Worm (Caenorhabditis elegans) whole organism, L1 larva: ENCODE results near the gene nhr-237.

Experiments
- C16A3.4 ChIP-seq: fragments of 150-350 bp; optimal IDR thresholded peaks from 2 replicates; lab custom pipeline; 2014; ENCODE audit warnings: missing biosample characterization, missing genetic modification characterization
- Y116A8C.19 ChIP-seq: sonication (generic microtip); optimal IDR thresholded peaks from 2 replicates; lab custom pipeline; 2016; ENCODE audit warnings: missing compliant biosample characterization, missing genetic modification characterization, borderline replicate concordance
- blmp-1 ChIP-seq: fragments of 150-350 bp; optimal IDR thresholded peaks from 2 replicates; lab custom pipeline; 2014; ENCODE audit warnings: missing biosample characterization, missing genetic modification characterization
- ceh-8 ChIP-seq: fragments of 200-800 bp; sonication (Bioruptor generic); optimal IDR thresholded peaks from 2 replicates; lab custom pipeline; 2018; ENCODE audit warnings: mild to moderate bottlenecking, missing genetic modification characterization, moderate library complexity, missing compliant biosample characterization
- ceh-82 ChIP-seq, 3 experiments: fragments of 150-350 bp in 1 of 3; sonication (generic microtip) in 2 of 3; optimal IDR thresholded peaks; 2 replicates each; lab custom pipeline; 2014 to 2017; ENCODE audit warnings: missing biosample characterization in 3 of 3, missing genetic modification characterization in 3 of 3
- ceh-88 ChIP-seq: fragments of 200-800 bp; sonication (Bioruptor generic); IDR thresholded peaks from 2 replicates; pipeline ENCODE4 v1.3.6; 2022; ENCODE audit warnings: missing genetic modification characterization, missing compliant biosample characterization
- ceh-90 ChIP-seq: sonication (generic microtip); optimal IDR thresholded peaks from 2 replicates; lab custom pipeline; 2016; ENCODE audit warnings: missing genetic modification characterization, missing compliant biosample characterization
- ces-1 ChIP-seq: fragments of 150-350 bp; optimal IDR thresholded peaks from 2 replicates; lab custom pipeline; 2014; ENCODE audit warnings: missing biosample characterization, missing genetic modification reagents, missing genetic modification characterization
- efl-1 ChIP-seq, 4 experiments: fragments of 150-350 bp; optimal IDR thresholded peaks in 3 of 4; peaks in 1 of 4; 1 replicate in 1 of 4; 2 replicates in 3 of 4; lab custom pipeline; 2014; ENCODE audit warnings: missing biosample characterization in 2 of 4, missing genetic modification characterization in 2 of 4, missing genetic modification reagents in 2 of 4
- egl-13 ChIP-seq: sonication (generic microtip); optimal IDR thresholded peaks from 2 replicates; lab custom pipeline; 2016; ENCODE audit warnings: missing genotype, missing genetic modification reagents, missing genetic modification characterization, missing compliant biosample characterization
- elt-2 ChIP-seq: sonication (generic microtip); optimal IDR thresholded peaks from 2 replicates; lab custom pipeline; 2016; ENCODE audit warnings: missing genetic modification characterization, mild to moderate bottlenecking, inconsistent platforms, missing compliant biosample characterization, missing genetic modification reagents
- ets-5 ChIP-seq: fragments of 200-800 bp; sonication (Bioruptor generic); IDR thresholded peaks from 2 replicates; pipeline ENCODE4 v1.3.6; 2022; ENCODE audit warnings: missing genetic modification characterization, missing compliant biosample characterization
- fkh-10 ChIP-seq: sonication (generic microtip); optimal IDR thresholded peaks from 2 replicates; lab custom pipeline; 2017; ENCODE audit warnings: missing biosample characterization, missing genetic modification reagents, missing genetic modification characterization
- fkh-8 ChIP-seq: sonication (generic microtip); optimal IDR thresholded peaks from 2 replicates; lab custom pipeline; 2016; ENCODE audit warnings: mild to moderate bottlenecking, missing genetic modification characterization, missing compliant biosample characterization
- hlh-4 ChIP-seq: sonication (generic microtip); optimal IDR thresholded peaks from 2 replicates; lab custom pipeline; 2016; ENCODE audit warnings: mild to moderate bottlenecking, missing genetic modification characterization, missing compliant biosample characterization
- hpl-2 ChIP-seq: fragments of 150-350 bp; optimal IDR thresholded peaks from 2 replicates; lab custom pipeline; 2014; ENCODE audit warnings: missing biosample characterization, missing genetic modification reagents, missing genetic modification characterization
- isw-1 ChIP-seq: fragments of 200-800 bp; sonication (Bioruptor generic); IDR thresholded peaks from 2 replicates; pipeline ENCODE4 v1.3.6; 2022; ENCODE audit warnings: missing genetic modification characterization, missing compliant biosample characterization
- lin-13 ChIP-seq: fragments of 150-350 bp; optimal IDR thresholded peaks from 2 replicates; lab custom pipeline; 2014; ENCODE audit warnings: missing biosample characterization, missing genetic modification reagents, missing genetic modification characterization
- lin-15B ChIP-seq: fragments of 150-350 bp; sonication (generic microtip); optimal IDR thresholded peaks from 3 replicates; lab custom pipeline; 2014; ENCODE audit warnings: missing biosample characterization, missing genetic modification characterization
- lin-35 ChIP-seq, 2 experiments: fragments of 150-350 bp; optimal IDR thresholded peaks; 2 replicates each; lab custom pipeline; 2014; ENCODE audit warnings: missing biosample characterization in 2 of 2, missing genetic modification characterization in 2 of 2, missing genetic modification reagents in 2 of 2
- lin-39 ChIP-seq: fragments of 150-350 bp; optimal IDR thresholded peaks from 2 replicates; lab custom pipeline; 2014; ENCODE audit warnings: missing biosample characterization, missing genetic modification reagents, missing genetic modification characterization
- lsy-2 ChIP-seq, 2 experiments: fragments of 150-350 bp; optimal IDR thresholded peaks; 2 replicates each; lab custom pipeline; 2014; ENCODE audit warnings: missing biosample characterization in 2 of 2, missing genetic modification characterization in 2 of 2
- mdl-1 ChIP-seq, 2 experiments: fragments of 150-350 bp; optimal IDR thresholded peaks; 2 replicates each; lab custom pipeline; 2014 to 2017; ENCODE audit warnings: missing biosample characterization in 2 of 2, missing genetic modification characterization in 2 of 2, inconsistent platforms in 1 of 2
- mef-2 ChIP-seq: fragments of 150-350 bp; optimal IDR thresholded peaks from 2 replicates; lab custom pipeline; 2014; ENCODE audit warnings: missing biosample characterization, missing genetic modification characterization
- nhr-11 ChIP-seq: fragments of 150-350 bp; optimal IDR thresholded peaks from 2 replicates; lab custom pipeline; 2014; ENCODE audit warnings: missing biosample characterization, missing genetic modification characterization
- nhr-20 ChIP-seq: sonication (generic microtip); optimal IDR thresholded peaks from 2 replicates; lab custom pipeline; 2016; ENCODE audit warnings: mild to moderate bottlenecking, missing genetic modification characterization, missing compliant biosample characterization
- nhr-47 ChIP-seq: sonication (generic microtip); optimal IDR thresholded peaks from 2 replicates; lab custom pipeline; 2016; ENCODE audit warnings: mild to moderate bottlenecking, missing genetic modification characterization, moderate library complexity, missing compliant biosample characterization
- nhr-71 ChIP-seq: sonication (generic microtip); optimal IDR thresholded peaks from 2 replicates; lab custom pipeline; 2016; ENCODE audit warnings: mild to moderate bottlenecking, missing genetic modification characterization, moderate library complexity, missing compliant biosample characterization
- nhr-76 ChIP-seq: sonication (generic microtip); optimal IDR thresholded peaks from 2 replicates; lab custom pipeline; 2017; ENCODE audit warnings: missing biosample characterization, missing genetic modification characterization
- nhr-77 ChIP-seq: fragments of 150-350 bp; optimal IDR thresholded peaks from 2 replicates; lab custom pipeline; 2014; ENCODE audit warnings: missing biosample characterization, missing genetic modification characterization
- nhr-84 ChIP-seq: sonication (generic microtip); optimal IDR thresholded peaks from 2 replicates; lab custom pipeline; 2017; ENCODE audit warnings: missing biosample characterization, missing genetic modification characterization
- nhr-85 ChIP-seq: sonication (generic microtip); peaks from one replicate; lab custom pipeline; 2016; ENCODE audit warnings: missing genetic modification characterization, inconsistent platforms, missing compliant biosample characterization
- pag-3 ChIP-seq: sonication (generic microtip); optimal IDR thresholded peaks from 2 replicates; lab custom pipeline; 2017; ENCODE audit warnings: missing genetic modification characterization, mild to moderate bottlenecking, missing compliant biosample characterization, antibody characterized with exemption, borderline replicate concordance; ENCODE audit not compliant: insufficient read depth
- pax-3 ChIP-seq: fragments of 200-800 bp; sonication (Bioruptor generic); optimal IDR thresholded peaks from 2 replicates; lab custom pipeline; 2018; ENCODE audit warnings: mild to moderate bottlenecking, missing genetic modification characterization, moderate library complexity, missing compliant biosample characterization
- rnt-1 ChIP-seq: sonication (generic microtip); optimal IDR thresholded peaks from 2 replicates; lab custom pipeline; 2016; ENCODE audit warnings: mild to moderate bottlenecking, missing genetic modification characterization, moderate library complexity, missing compliant biosample characterization
- skn-1 ChIP-seq: fragments of 150-350 bp; optimal IDR thresholded peaks from 2 replicates; lab custom pipeline; 2014; ENCODE audit warnings: missing biosample characterization, missing genetic modification characterization
- snpc-4 ChIP-seq: fragments of 150-350 bp; optimal IDR thresholded peaks from 2 replicates; lab custom pipeline; 2014; ENCODE audit warnings: missing biosample characterization, missing genetic modification characterization
- snu-23 ChIP-seq: sonication (generic microtip); optimal IDR thresholded peaks from 2 replicates; lab custom pipeline; 2016; ENCODE audit warnings: missing genetic modification characterization, missing compliant biosample characterization
- sox-4 ChIP-seq: sonication (generic microtip); optimal IDR thresholded peaks from 2 replicates; lab custom pipeline; 2016; ENCODE audit warnings: missing genetic modification characterization, missing compliant biosample characterization
- sptf-1 ChIP-seq: fragments of 150-350 bp; optimal IDR thresholded peaks from 2 replicates; lab custom pipeline; 2014; ENCODE audit warnings: missing biosample characterization, missing genetic modification characterization
- sup-37 ChIP-seq: fragments of 200-800 bp; sonication (Bioruptor generic); optimal IDR thresholded peaks from 2 replicates; lab custom pipeline; 2018; ENCODE audit warnings: mild to moderate bottlenecking, missing genetic modification characterization, missing compliant biosample characterization
- swsn-7 ChIP-seq: sonication (generic microtip); optimal IDR thresholded peaks from 2 replicates; lab custom pipeline; 2016; ENCODE audit warnings: missing genetic modification characterization, missing compliant biosample characterization
- tbx-2 ChIP-seq: sonication (generic microtip); optimal IDR thresholded peaks from 2 replicates; lab custom pipeline; 2016; ENCODE audit warnings: missing genetic modification characterization, missing compliant biosample characterization
- tlp-1 ChIP-seq: fragments of 150-350 bp; optimal IDR thresholded peaks from 2 replicates; lab custom pipeline; 2014; ENCODE audit warnings: missing biosample characterization, missing genetic modification characterization
- unc-30 ChIP-seq: sonication (generic microtip); optimal IDR thresholded peaks from 2 replicates; lab custom pipeline; 2017; ENCODE audit warnings: missing biosample characterization, missing genetic modification characterization
- unc-62 ChIP-seq: fragments of 150-350 bp; optimal IDR thresholded peaks from 2 replicates; lab custom pipeline; 2014; ENCODE audit warnings: missing biosample characterization, missing genetic modification reagents, missing genetic modification characterization
- unc-86 ChIP-seq: sonication (generic microtip); optimal IDR thresholded peaks from 2 replicates; lab custom pipeline; 2016; ENCODE audit warnings: missing genetic modification characterization, missing compliant biosample characterization
- unc-98 ChIP-seq: fragments of 200-800 bp; sonication (Bioruptor generic); IDR thresholded peaks from 2 replicates; pipeline ENCODE4 v1.3.6; 2022; ENCODE audit warnings: missing genetic modification characterization, missing compliant biosample characterization
- zag-1 ChIP-seq: fragments of 150-350 bp; optimal IDR thresholded peaks from 2 replicates; lab custom pipeline; 2014; ENCODE audit warnings: missing biosample characterization, missing genetic modification characterization
- ztf-11 ChIP-seq, 2 experiments: sonication (generic microtip); optimal IDR thresholded peaks; 2 replicates each; lab custom pipeline; 2016 to 2017; ENCODE audit warnings: missing genetic modification characterization in 2 of 2, missing biosample characterization in 1 of 2, missing compliant biosample characterization in 1 of 2
- ztf-4 ChIP-seq: fragments of 150-350 bp; optimal IDR thresholded peaks from 2 replicates; lab custom pipeline; 2014; ENCODE audit warnings: missing biosample characterization, missing genetic modification characterization

nhr-237 gene

ce11 chrV:1629329-1629728, 2.7 kb upstream of the nhr-237 start, which contains the start of gene nhr-238:
Gene nhr-238 (minus strand): TSS chrV:1629432.
- TF ChIP-seq ceh-82 (tag; optimal IDR thresholded peaks at IDR 0.05; lab: Kevin White, UChicago) (no peak), snpc-4 (no peak), mef-2 (no peak), ets-5 (GFP tag; lab: Robert Waterston, UW) (no peak), C16A3.4 (tag; lab: Kevin White, UChicago) (no peak), ceh-88 (GFP tag; lab: Robert Waterston, UW) (no peak), egl-13 (no peak), unc-98 (GFP tag; lab: Robert Waterston, UW) (no peak), pag-3 (tag; lab: Kevin White, UChicago) (no peak), ztf-11 (tag; optimal IDR thresholded peaks at IDR 0.05; lab: Kevin White, UChicago) (no peak), nhr-20 (tag; lab: Kevin White, UChicago) (peak; percentile 54), lin-39 (no peak), lin-35 (GFP tag; optimal IDR thresholded peaks at IDR 0.05; lab: Kevin White, UChicago) (peak in 1 of 2 experiments; percentile 6), unc-62 (GFP tag; lab: Kevin White, UChicago) (no peak), nhr-71 (tag; lab: Kevin White, UChicago) (peak; percentile 31), sup-37 (GFP tag; lab: Kevin White, UChicago) (no peak), unc-30 (tag; lab: Kevin White, UChicago) (no peak), lsy-2 (tag; optimal IDR thresholded peaks at IDR 0.05; lab: Kevin White, UChicago) (no peak), lin-15B (tag; lab: Kevin White, UChicago) (no peak), hlh-4 (tag; lab: Kevin White, UChicago) (no peak), swsn-7 (no peak), nhr-85 (tag; lab: Kevin White, UChicago) (peak; percentile 63), isw-1 (GFP tag; lab: Robert Waterston, UW) (no peak), zag-1 (tag; lab: Kevin White, UChicago) (no peak), pax-3 (no peak), ceh-8 (GFP tag; lab: Kevin White, UChicago) (no peak), mdl-1 (tag; optimal IDR thresholded peaks at IDR 0.05; lab: Kevin White, UChicago) (no peak), sox-4 (tag; lab: Kevin White, UChicago) (no peak), tlp-1 (tag; lab: Kevin White, UChicago) (no peak), lin-13 (GFP tag; lab: Kevin White, UChicago) (no peak), nhr-11 (tag; lab: Kevin White, UChicago) (no peak), rnt-1 (tag; lab: Kevin White, UChicago) (no peak), ceh-90 (tag; lab: Kevin White, UChicago) (no peak), tbx-2 (tag; lab: Kevin White, UChicago) (no peak), ces-1 (GFP tag; lab: Kevin White, UChicago) (no peak), sptf-1 (tag; lab: Kevin White, UChicago) (no peak), ztf-4 (tag; lab: Kevin White, UChicago) (no peak), snu-23 (GFP tag; lab: Kevin White, UChicago) (peak; percentile 29), fkh-10 (no peak), fkh-8 (no peak), nhr-84 (no peak), hpl-2 (GFP tag; lab: Kevin White, UChicago) (no peak), elt-2 (tag; lab: Kevin White, UChicago) (no peak), nhr-47 (tag; lab: Kevin White, UChicago) (no peak), efl-1 (optimal IDR thresholded peaks at IDR 0.05; lab: Kevin White, UChicago) (no peak), efl-1 (GFP tag; optimal IDR thresholded peaks at IDR 0.05 in 1 of 2; lab: Kevin White, UChicago) (no peak), nhr-77 (tag; lab: Kevin White, UChicago) (peak; percentile 96), unc-86 (tag; lab: Kevin White, UChicago) (no peak), nhr-76 (tag; lab: Kevin White, UChicago) (no peak), skn-1 (tag; lab: Kevin White, UChicago) (no peak), Y116A8C.19 (tag; lab: Kevin White, UChicago) (no peak), blmp-1 (tag; lab: Kevin White, UChicago) (peak; percentile 18)
